Fruit fly (Drosophila melanogaster) whole organism, embryonic: Measurements from ENCODE around the gene Polr2M.

Experiments used
- BEAF-32 ChIP-seq: fragments of 200-800 bp; sonication (Bioruptor generic); optimal IDR thresholded peaks from 3 replicates; lab custom pipeline; 2017; ENCODE audit warnings: missing biosample characterization, missing genetic modification characterization, mild to moderate bottlenecking, moderate library complexity, missing genetic modification reagents
- CG11093 ChIP-seq: fragments of 200-800 bp; sonication (Bioruptor generic); IDR thresholded peaks from 3 replicates; pipeline ENCODE4 v1.3.6; 2022; ENCODE audit warnings: missing biosample characterization, missing genetic modification characterization
- CG12071 ChIP-seq: fragments of 200-800 bp; sonication (Bioruptor generic); optimal IDR thresholded peaks from 3 replicates; lab custom pipeline; 2018; ENCODE audit warnings: missing biosample characterization, mild to moderate bottlenecking, missing genetic modification characterization
- CG12155 ChIP-seq: fragments of 200-800 bp; sonication (Bioruptor generic); optimal IDR thresholded peaks from 3 replicates; lab custom pipeline; 2016; ENCODE audit warnings: missing biosample characterization, missing genetic modification characterization
- CG12219 ChIP-seq: fragments of 200-800 bp; sonication (Bioruptor generic); optimal IDR thresholded peaks from 3 replicates; lab custom pipeline; 2018; ENCODE audit warnings: missing biosample characterization, mild to moderate bottlenecking, missing genetic modification characterization
- CG13287 ChIP-seq: fragments of 200-800 bp; sonication (Bioruptor generic); IDR thresholded peaks from 2 replicates; pipeline ENCODE4 v1.3.6; 2022; ENCODE audit warnings: missing biosample characterization, missing genetic modification characterization; ENCODE audit not compliant: partially characterized antibody
- CG13894 ChIP-seq: fragments of 200-800 bp; sonication (Bioruptor generic); optimal IDR thresholded peaks from 3 replicates; lab custom pipeline; 2018; ENCODE audit warnings: missing biosample characterization, mild to moderate bottlenecking, missing genetic modification characterization, moderate library complexity
- CG15011 ChIP-seq: fragments of 200-800 bp; sonication (Bioruptor generic); optimal IDR thresholded peaks from 3 replicates; lab custom pipeline; 2018; ENCODE audit warnings: missing biosample characterization, mild to moderate bottlenecking, missing genetic modification characterization
- CG17186 ChIP-seq: fragments of 200-800 bp; sonication (Bioruptor generic); optimal IDR thresholded peaks from 3 replicates; lab custom pipeline; 2017; ENCODE audit warnings: missing biosample characterization, missing genetic modification reagents, missing genetic modification characterization
- CG17829 ChIP-seq: fragments of 200-800 bp; optimal IDR thresholded peaks from 2 replicates; lab custom pipeline; 2019; ENCODE audit warnings: missing biosample characterization, mild to moderate bottlenecking, missing genetic modification characterization, moderate library complexity
- CG18262 ChIP-seq: fragments of 200-800 bp; optimal IDR thresholded peaks from 3 replicates; lab custom pipeline; 2019; ENCODE audit warnings: missing biosample characterization, mild to moderate bottlenecking, missing genetic modification characterization, moderate library complexity
- CG30431 ChIP-seq: fragments of 200-800 bp; sonication (Bioruptor generic); optimal IDR thresholded peaks from 2 replicates; lab custom pipeline; 2017; ENCODE audit warnings: missing biosample characterization, missing genetic modification characterization
- CG3847 ChIP-seq: fragments of 200-800 bp; sonication (Bioruptor generic); IDR thresholded peaks from 2 replicates; pipeline ENCODE4 v1.3.6; 2022; ENCODE audit warnings: missing biosample characterization, missing genetic modification characterization
- CG6254 ChIP-seq: fragments of 200-800 bp; sonication (Bioruptor generic); optimal IDR thresholded peaks from 3 replicates; lab custom pipeline; 2017; ENCODE audit warnings: mild to moderate bottlenecking, missing biosample characterization, missing genetic modification reagents, missing genetic modification characterization
- CG7987 ChIP-seq: fragments of 200-800 bp; sonication (Bioruptor generic); optimal IDR thresholded peaks from 2 replicates; lab custom pipeline; 2018; ENCODE audit warnings: missing biosample characterization, mild to moderate bottlenecking, missing genetic modification characterization, moderate library complexity
- CG9437 ChIP-seq: fragments of 200-800 bp; sonication (Bioruptor generic); optimal IDR thresholded peaks from 2 replicates; lab custom pipeline; 2018; ENCODE audit warnings: missing biosample characterization, mild to moderate bottlenecking, missing genetic modification characterization
- D19A ChIP-seq: fragments of 200-800 bp; optimal IDR thresholded peaks from 3 replicates; lab custom pipeline; 2019; ENCODE audit warnings: missing biosample characterization, mild to moderate bottlenecking, missing genetic modification characterization, moderate library complexity
- Dek ChIP-seq: fragments of 200-800 bp; sonication (Bioruptor generic); optimal IDR thresholded peaks from 3 replicates; lab custom pipeline; 2019; ENCODE audit warnings: missing biosample characterization, mild to moderate bottlenecking, missing genetic modification characterization, moderate library complexity
- Dip2 ChIP-seq: fragments of 200-800 bp; sonication (Bioruptor generic); IDR thresholded peaks from 2 replicates; pipeline ENCODE4 v1.3.6; 2022; ENCODE audit warnings: missing biosample characterization, missing genetic modification characterization
- ERR ChIP-seq: fragments of 200-800 bp; sonication (Bioruptor generic); optimal IDR thresholded peaks from 2 replicates; lab custom pipeline; 2016; ENCODE audit warnings: missing biosample characterization, missing genetic modification characterization
- Ets65A ChIP-seq: fragments of 200-800 bp; sonication (Bioruptor generic); peaks from one replicate; lab custom pipeline; 2016; ENCODE audit warnings: missing biosample characterization, missing genetic modification characterization
- GATAe ChIP-seq: fragments of 200-800 bp; sonication (Bioruptor generic); conservative IDR thresholded peaks from 2 replicates; pipeline ENCODE4 v1.3.6; 2022; ENCODE audit warnings: missing biosample characterization, missing genetic modification characterization
- H15 ChIP-seq: fragments of 200-800 bp; sonication (Bioruptor generic); IDR thresholded peaks from 3 replicates; pipeline ENCODE4 v1.3.6; 2022; ENCODE audit warnings: missing biosample characterization, missing genetic modification characterization
- Hr78 ChIP-seq, 2 experiments: fragments of 200-800 bp in 1 of 2; fragments of >200 bp in 1 of 2; sonication (Bioruptor generic) in 1 of 2; optimal IDR thresholded peaks; 2 replicates each; lab custom pipeline; 2017 to 2019; ENCODE audit warnings: missing biosample characterization in 2 of 2, missing genetic modification characterization in 2 of 2, mild to moderate bottlenecking in 1 of 2, moderate library complexity in 1 of 2
- Med ChIP-seq: fragments of 200-800 bp; sonication (Bioruptor generic); peaks from one replicate; lab custom pipeline; 2016; ENCODE audit warnings: missing biosample characterization, missing genetic modification characterization, mild to moderate bottlenecking, inconsistent platforms, moderate library complexity
- NK7.1 ChIP-seq: fragments of 200-800 bp; sonication (Bioruptor generic); optimal IDR thresholded peaks from 3 replicates; lab custom pipeline; 2016; ENCODE audit warnings: missing biosample characterization, missing genetic modification characterization
- Oaz ChIP-seq: fragments of 200-800 bp; sonication (Bioruptor generic); IDR thresholded peaks from 2 replicates; pipeline ENCODE4 v1.3.6; 2022; ENCODE audit warnings: missing biosample characterization, missing genetic modification characterization
- Sox102F ChIP-seq: fragments of 200-800 bp; sonication (Bioruptor generic); optimal IDR thresholded peaks from 2 replicates; lab custom pipeline; 2018; ENCODE audit warnings: missing biosample characterization, mild to moderate bottlenecking, missing genetic modification characterization, moderate library complexity
- Spps ChIP-seq: fragments of 200-800 bp; sonication (Bioruptor generic); optimal IDR thresholded peaks from 2 replicates; lab custom pipeline; 2018; ENCODE audit warnings: missing biosample characterization, mild to moderate bottlenecking, missing genetic modification characterization
- abd-A ChIP-seq: fragments of 200-800 bp; sonication (Bioruptor generic); optimal IDR thresholded peaks from 3 replicates; lab custom pipeline; 2019; ENCODE audit warnings: missing biosample characterization, mild to moderate bottlenecking, missing genetic modification characterization, moderate library complexity
- bowl ChIP-seq: fragments of 200-800 bp; sonication (Bioruptor generic); IDR thresholded peaks from 2 replicates; pipeline ENCODE4 v1.3.6; 2022; ENCODE audit warnings: missing biosample characterization, missing genetic modification characterization
- br ChIP-seq: fragments of >200 bp; optimal IDR thresholded peaks from 2 replicates; lab custom pipeline; 2017
- btn ChIP-seq: fragments of 200-800 bp; sonication (Bioruptor generic); optimal IDR thresholded peaks from 2 replicates; lab custom pipeline; 2016; ENCODE audit warnings: missing biosample characterization, missing genetic modification characterization
- cwo ChIP-seq: fragments of 200-800 bp; sonication (Bioruptor generic); optimal IDR thresholded peaks from 3 replicates; lab custom pipeline; 2017; ENCODE audit warnings: missing biosample characterization, missing genetic modification characterization, mild to moderate bottlenecking, moderate library complexity, missing genetic modification reagents
- gem ChIP-seq: fragments of 200-800 bp; sonication (Bioruptor generic); optimal IDR thresholded peaks from 2 replicates; lab custom pipeline; 2019; ENCODE audit warnings: missing biosample characterization, mild to moderate bottlenecking, missing genetic modification characterization, moderate library complexity
- grn ChIP-seq: fragments of 200-800 bp; sonication (Bioruptor generic); optimal IDR thresholded peaks from 3 replicates; lab custom pipeline; 2017; ENCODE audit warnings: missing biosample characterization, missing genetic modification characterization
- jing ChIP-seq: fragments of 200-800 bp; sonication (Bioruptor generic); optimal IDR thresholded peaks from 2 replicates; lab custom pipeline; 2018; ENCODE audit warnings: missing biosample characterization, mild to moderate bottlenecking, missing genetic modification characterization
- mld ChIP-seq: fragments of 200-800 bp; sonication (Bioruptor generic); IDR thresholded peaks from 3 replicates; pipeline ENCODE4 v1.3.6; 2022; ENCODE audit warnings: missing biosample characterization, missing genetic modification characterization; ENCODE audit not compliant: partially characterized antibody
- nerfin-2 ChIP-seq: fragments of 200-800 bp; sonication (Bioruptor generic); IDR thresholded peaks from 2 replicates; pipeline ENCODE4 v1.3.6; 2022; ENCODE audit warnings: missing biosample characterization, missing genetic modification characterization; ENCODE audit not compliant: partially characterized antibody
- nom ChIP-seq: fragments of 200-800 bp; sonication (Bioruptor generic); optimal IDR thresholded peaks from 2 replicates; lab custom pipeline; 2017; ENCODE audit warnings: missing biosample characterization, missing genetic modification characterization, mild to moderate bottlenecking, moderate library complexity, missing genetic modification reagents
- pan ChIP-seq, 4 experiments: fragments of >200 bp in 3 of 4; fragments of 200-800 bp in 1 of 4; sonication (Bioruptor generic) in 1 of 4; optimal IDR thresholded peaks in 3 of 4; IDR thresholded peaks in 1 of 4; 2 replicates each; pipeline versions ENCODE4 v1.3.6 to Lab custom; 2017 to 2022; ENCODE audit warnings: missing biosample characterization in 2 of 4, missing genetic modification characterization in 2 of 4, mixed read lengths in 1 of 4
- repo ChIP-seq: fragments of 200-800 bp; sonication (Bioruptor generic); optimal IDR thresholded peaks from 2 replicates; lab custom pipeline; 2016; ENCODE audit warnings: missing biosample characterization, missing genetic modification characterization
- sd ChIP-seq: fragments of 200-800 bp; sonication (Bioruptor generic); optimal IDR thresholded peaks from 3 replicates; lab custom pipeline; 2018; ENCODE audit warnings: missing biosample characterization, mild to moderate bottlenecking, missing genetic modification characterization, moderate library complexity
- ssp ChIP-seq: fragments of 200-800 bp; sonication (Bioruptor generic); IDR thresholded peaks from 2 replicates; pipeline ENCODE4 v1.3.6; 2022; ENCODE audit warnings: missing biosample characterization, missing genetic modification characterization
- sug ChIP-seq: fragments of 200-800 bp; optimal IDR thresholded peaks from 2 replicates; lab custom pipeline; 2019; ENCODE audit warnings: missing biosample characterization, mild to moderate bottlenecking, missing genetic modification characterization, moderate library complexity
- tna ChIP-seq: fragments of 200-800 bp; sonication (Bioruptor generic); IDR thresholded peaks from 2 replicates; pipeline ENCODE4 v1.3.6; 2022; ENCODE audit warnings: missing biosample characterization, missing genetic modification characterization; ENCODE audit not compliant: partially characterized antibody
- twi ChIP-seq: fragments of 200-800 bp; optimal IDR thresholded peaks from 2 replicates; lab custom pipeline; 2019; ENCODE audit warnings: missing biosample characterization, mild to moderate bottlenecking, missing genetic modification characterization, moderate library complexity
- tx ChIP-seq: fragments of 200-800 bp; sonication (Bioruptor generic); optimal IDR thresholded peaks from 2 replicates; lab custom pipeline; 2016; ENCODE audit warnings: missing biosample characterization, missing genetic modification characterization
- unpg ChIP-seq: fragments of 200-800 bp; sonication (Bioruptor generic); optimal IDR thresholded peaks from 3 replicates; lab custom pipeline; 2018; ENCODE audit warnings: missing biosample characterization, mild to moderate bottlenecking, missing genetic modification characterization, moderate library complexity
- usp ChIP-seq: fragments of >200 bp; optimal IDR thresholded peaks from 2 replicates; lab custom pipeline; 2017; ENCODE audit warnings: missing biosample characterization, missing genetic modification characterization

Gene Polr2M

dm6 chr3R:19225446-19225955 is 3.8 kb upstream of the Polr2M start (continued):
- TF ChIP-seq mld = no peak
- TF ChIP-seq usp (GFP tag; lab: Kevin White, UChicago) = no peak
- no peak for TF ChIP-seq pan (optimal IDR thresholded peaks at IDR 0.05; lab: Kevin White, UChicago)
- TF ChIP-seq pan (GFP tag; optimal IDR thresholded peaks at IDR 0.05 in 1 of 2, IDR thresholded peaks at IDR 0.05 in 1 of 2) = no peak
- TF ChIP-seq btn = no peak
- no peak for TF ChIP-seq Dek
- no peak for TF ChIP-seq br (lab: Kevin White, UChicago)
- peak; percentile 83 for TF ChIP-seq sd (tag; lab: Kevin White, UChicago)
- TF ChIP-seq nerfin-2 (GFP tag; lab: Robert Waterston, UW) = no peak
- TF ChIP-seq CG17186 = no peak
- no peak for TF ChIP-seq cwo (GFP tag; lab: Kevin White, UChicago)
- no peak for TF ChIP-seq CG13894 (tag; lab: Kevin White, UChicago)
- no peak for TF ChIP-seq bowl (GFP tag; lab: Robert Waterston, UW)
- TF ChIP-seq Ets65A (GFP tag; lab: Kevin White, UChicago) = no peak
- no peak for TF ChIP-seq CG15011 (GFP tag; lab: Kevin White, UChicago)
- no peak for TF ChIP-seq tna (GFP tag; lab: Robert Waterston, UW)
- TF ChIP-seq nom = no peak
- TF ChIP-seq CG13287 (GFP tag; lab: Robert Waterston, UW) = no peak
- no peak for TF ChIP-seq tx (GFP tag; lab: Kevin White, UChicago)
- no peak for TF ChIP-seq Dip2 (GFP tag; lab: Robert Waterston, UW)
- no peak for TF ChIP-seq Oaz (GFP tag; lab: Robert Waterston, UW)
- TF ChIP-seq GATAe (GFP tag; lab: Robert Waterston, UW) = peak; percentile 72
- no peak for TF ChIP-seq CG6254 (GFP tag; lab: Kevin White, UChicago)
- TF ChIP-seq sug (tag; lab: Kevin White, UChicago) = peak; percentile 27
- TF ChIP-seq H15 = no peak
- no peak for TF ChIP-seq jing (GFP tag; lab: Kevin White, UChicago)
- no peak for TF ChIP-seq CG12071 (GFP tag; lab: Kevin White, UChicago)
- TF ChIP-seq NK7.1 (GFP tag; lab: Kevin White, UChicago) = no peak
- no peak for TF ChIP-seq CG3847
- no peak for TF ChIP-seq CG12219 (GFP tag; lab: Kevin White, UChicago)
- TF ChIP-seq CG17829 (tag; lab: Kevin White, UChicago) = no peak
- TF ChIP-seq CG12155 (GFP tag; lab: Kevin White, UChicago) = no peak
- TF ChIP-seq CG30431 (GFP tag; lab: Kevin White, UChicago) = no peak
- no peak for TF ChIP-seq D19A (tag; lab: Kevin White, UChicago)
- TF ChIP-seq unpg (GFP tag; lab: Kevin White, UChicago) = no peak
- no peak for TF ChIP-seq Spps (tag; lab: Kevin White, UChicago)
- TF ChIP-seq CG7987 (GFP tag; lab: Kevin White, UChicago) = no peak
- no peak for TF ChIP-seq gem (tag; lab: Kevin White, UChicago)
- no peak for TF ChIP-seq CG18262 (tag; lab: Kevin White, UChicago)
- TF ChIP-seq twi (tag; lab: Kevin White, UChicago) = no peak
- TF ChIP-seq grn (GFP tag; lab: Kevin White, UChicago) = peak; percentile 76
- TF ChIP-seq repo (GFP tag; lab: Kevin White, UChicago) = no peak
- peak in 1 of 2 experiments; percentile 6 for TF ChIP-seq Hr78 (GFP tag; optimal IDR thresholded peaks at IDR 0.05; lab: Kevin White, UChicago)
- TF ChIP-seq Med (GFP tag; lab: Kevin White, UChicago) = peak; percentile 65
- no peak for TF ChIP-seq ssp (GFP tag; lab: Robert Waterston, UW)
- no peak for TF ChIP-seq BEAF-32 (GFP tag; lab: Kevin White, UChicago)
- TF ChIP-seq CG9437 (GFP tag; lab: Kevin White, UChicago) = no peak
- TF ChIP-seq Sox102F (GFP tag; lab: Kevin White, UChicago) = no peak
- no peak for TF ChIP-seq ERR (GFP tag; lab: Kevin White, UChicago)
- TF ChIP-seq CG11093 = no peak
- TF ChIP-seq abd-A (tag; lab: Kevin White, UChicago) = peak; percentile 59
